Worm (Caenorhabditis elegans): ENCODE data around the gene pals-33.

ce11 chrV:3706167-3706566 lies 33.0 kb downstream of the pals-33 start:
- TF ChIP-seq nhr-237 (tag; optimal IDR thresholded peaks at IDR 0.05) = no peak
- no peak for TF ChIP-seq nhr-76 (tag; optimal IDR thresholded peaks at IDR 0.05)
- TF ChIP-seq unc-62 (GFP tag; optimal IDR thresholded peaks at IDR 0.05) = no peak

All from whole organism, mixed stage, embryonic.